Worm (Caenorhabditis elegans) whole organism, L4 larva: ENCODE measurements around the gene Y48B6A.1.

ENCODE experiments used
- F49E8.2 ChIP-seq: sonication (generic microtip); optimal IDR thresholded peaks from 2 replicates; lab custom pipeline; 2016; ENCODE audit warnings: missing compliant biosample characterization, mild to moderate bottlenecking, missing genetic modification characterization, borderline replicate concordance
- T26A8.4 ChIP-seq: fragments of 200-800 bp; sonication (Bioruptor generic); IDR thresholded peaks from 2 replicates; pipeline ENCODE4 v1.3.6; 2022; ENCODE audit warnings: missing genetic modification characterization, missing compliant biosample characterization
- ctbp-1 ChIP-seq: fragments of 200-800 bp; sonication (Bioruptor generic); IDR thresholded peaks from 2 replicates; pipeline ENCODE4 v1.3.6; 2022; ENCODE audit warnings: missing genetic modification reagents, missing genetic modification characterization, missing compliant biosample characterization
- egl-43 ChIP-seq: fragments of 200-800 bp; sonication (Bioruptor generic); IDR thresholded peaks from 2 replicates; pipeline ENCODE4 v1.3.6; 2022; ENCODE audit warnings: missing genetic modification reagents, missing genetic modification characterization, missing compliant biosample characterization
- hmg-1.1 ChIP-seq: fragments of 200-800 bp; sonication (Bioruptor generic); IDR thresholded peaks from 2 replicates; pipeline ENCODE4 v1.3.6; 2022; ENCODE audit warnings: missing genetic modification reagents, missing genetic modification characterization, missing compliant biosample characterization
- jun-1 ChIP-seq: fragments of 150-350 bp; optimal IDR thresholded peaks from 2 replicates; lab custom pipeline; 2014; ENCODE audit warnings: missing biosample characterization, missing genetic modification reagents, missing genetic modification characterization
- lin-29 ChIP-seq: fragments of 200-800 bp; sonication (Bioruptor generic); IDR thresholded peaks from 2 replicates; pipeline ENCODE4 v1.3.6; 2022; ENCODE audit warnings: missing genetic modification reagents, missing genetic modification characterization, missing compliant biosample characterization
- lin-39 ChIP-seq: fragments of 150-350 bp; optimal IDR thresholded peaks from 2 replicates; lab custom pipeline; 2014; ENCODE audit warnings: missing biosample characterization, missing genetic modification reagents, missing genetic modification characterization
- lsy-2 ChIP-seq, 2 experiments: fragments of 150-350 bp in 1 of 2; sonication (generic microtip) in 1 of 2; optimal IDR thresholded peaks; 2 replicates each; lab custom pipeline; 2014 to 2017; ENCODE audit warnings: missing biosample characterization in 2 of 2, missing genetic modification characterization in 2 of 2
- mep-1 ChIP-seq: fragments of 150-350 bp; sonication (generic microtip); optimal IDR thresholded peaks from 3 replicates; lab custom pipeline; 2014; ENCODE audit warnings: missing biosample characterization, missing genetic modification characterization
- nhr-102 ChIP-seq: sonication (generic microtip); optimal IDR thresholded peaks from 2 replicates; lab custom pipeline; 2016; ENCODE audit warnings: mild to moderate bottlenecking, missing genetic modification characterization, moderate library complexity, missing compliant biosample characterization
- pha-4 ChIP-seq, 2 experiments: fragments of 150-350 bp in 1 of 2; fragments of 200-800 bp in 1 of 2; sonication (Bioruptor generic) in 1 of 2; IDR thresholded peaks in 1 of 2; optimal IDR thresholded peaks in 1 of 2; 2 replicates each; pipeline versions ENCODE4 v1.3.6 to Lab custom; 2014 to 2022; ENCODE audit warnings: missing genetic modification characterization in 2 of 2, missing genetic modification reagents in 2 of 2, missing biosample characterization in 1 of 2, missing compliant biosample characterization in 1 of 2
- snpc-4 ChIP-seq: fragments of 150-350 bp; optimal IDR thresholded peaks from 2 replicates; lab custom pipeline; 2014; ENCODE audit warnings: missing biosample characterization, missing genetic modification characterization
- spr-1 ChIP-seq: sonication (generic microtip); optimal IDR thresholded peaks from 2 replicates; lab custom pipeline; 2016; ENCODE audit warnings: mild to moderate bottlenecking, missing genetic modification characterization, missing compliant biosample characterization
- tag-97 ChIP-seq: fragments of 200-800 bp; sonication (Bioruptor generic); IDR thresholded peaks from 2 replicates; pipeline ENCODE4 v1.3.6; 2022; ENCODE audit warnings: missing genetic modification characterization, missing compliant biosample characterization
- unc-62 ChIP-seq, 3 experiments: fragments of 150-350 bp in 1 of 3; sonication (generic microtip); optimal IDR thresholded peaks in 2 of 3; peaks in 1 of 3; 1 replicate in 1 of 3; 2 replicates in 2 of 3; lab custom pipeline; 2014 to 2017; ENCODE audit warnings: missing biosample characterization in 3 of 3, missing genetic modification characterization in 3 of 3, missing genetic modification reagents in 3 of 3, missing genotype in 1 of 3
- zfp-2 ChIP-seq: sonication (generic microtip); optimal IDR thresholded peaks from 2 replicates; lab custom pipeline; 2016; ENCODE audit warnings: mild to moderate bottlenecking, missing genetic modification characterization, missing compliant biosample characterization
- ztf-11 ChIP-seq: fragments of 150-350 bp; optimal IDR thresholded peaks from 2 replicates; lab custom pipeline; 2014; ENCODE audit warnings: missing biosample characterization, missing genetic modification characterization

Y48B6A.1 gene

DNA sequence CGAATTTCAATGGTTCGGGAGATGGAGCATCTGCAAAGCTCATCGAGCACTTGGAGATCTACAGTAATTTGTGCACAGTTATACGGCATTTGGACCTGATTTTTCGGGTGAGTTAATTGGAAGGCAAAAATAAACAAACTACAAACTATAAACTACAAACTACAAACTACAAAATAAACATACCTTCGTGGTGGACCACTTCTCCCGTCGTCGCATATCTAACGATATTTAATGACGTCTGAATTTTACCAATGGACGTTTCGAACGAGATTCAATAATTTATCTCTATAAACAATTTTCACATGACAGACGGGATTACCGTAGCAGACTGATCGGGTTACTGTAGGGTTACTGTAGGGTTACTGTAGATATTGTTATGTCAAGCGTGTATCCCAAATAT lies 48.0 kb downstream of the Y48B6A.1 start:
- TF ChIP-seq T26A8.4 (GFP tag; lab: Robert Waterston, UW) (no peak), unc-62 (GFP tag; optimal IDR thresholded peaks at IDR 0.05 in 1 of 2; lab: Kevin White, UChicago) (peak in 1 of 2 experiments; percentile 80), unc-62 (tag; optimal IDR thresholded peaks at IDR 0.05; lab: Kevin White, UChicago) (no peak)

DNA sequence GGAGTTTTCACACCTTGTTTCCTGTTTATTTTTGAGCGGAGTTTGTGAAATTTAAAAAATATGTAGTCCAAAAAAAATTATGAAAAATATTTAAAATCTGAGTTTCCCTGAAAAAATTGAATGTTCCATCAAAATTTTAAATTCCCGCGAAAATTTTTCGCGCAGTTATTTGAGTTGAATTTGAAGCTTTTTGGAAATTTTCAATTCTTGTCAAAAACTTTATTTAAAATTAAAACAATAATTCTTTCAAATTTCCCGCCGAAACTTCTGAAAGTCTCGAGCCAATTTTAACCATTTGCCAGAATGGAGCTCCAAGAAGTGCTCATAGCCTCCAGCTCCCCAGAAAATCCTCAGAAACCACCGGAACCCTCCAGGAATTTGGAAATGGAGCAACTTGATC lies 49.7 kb downstream of the Y48B6A.1 start, which contains the start of gene gur-4:
Gene gur-4, plus strand, starts transcription at position 301 of the 400 bp plus-strand sequence.
- TF ChIP-seq egl-43 (GFP tag; lab: Robert Waterston, UW), result no peak
- TF ChIP-seq tag-97 (GFP tag; lab: Robert Waterston, UW), result no peak
- no peak for TF ChIP-seq snpc-4
- TF ChIP-seq lin-39 (tag; lab: Kevin White, UChicago), result no peak
- TF ChIP-seq zfp-2, result no peak
- no peak for TF ChIP-seq hmg-1.1 (GFP tag; lab: Robert Waterston, UW)
- no peak for TF ChIP-seq T26A8.4 (GFP tag; lab: Robert Waterston, UW)
- TF ChIP-seq lsy-2 (tag; optimal IDR thresholded peaks at IDR 0.05; lab: Kevin White, UChicago), result no peak
- TF ChIP-seq ctbp-1 (GFP tag; lab: Robert Waterston, UW), result no peak
- TF ChIP-seq mep-1 (tag; lab: Kevin White, UChicago), result no peak
- no peak for TF ChIP-seq pha-4 (GFP tag; IDR thresholded peaks at IDR 0.05; lab: Robert Waterston, UW)
- no peak for TF ChIP-seq pha-4 (tag; optimal IDR thresholded peaks at IDR 0.05; lab: Kevin White, UChicago)
- no peak for TF ChIP-seq ztf-11 (tag; lab: Kevin White, UChicago)
- no peak for TF ChIP-seq jun-1 (tag; lab: Kevin White, UChicago)
- no peak for TF ChIP-seq lin-29 (GFP tag; lab: Robert Waterston, UW)
- no peak for TF ChIP-seq nhr-102 (tag; lab: Kevin White, UChicago)
- no peak for TF ChIP-seq F49E8.2 (tag; lab: Kevin White, UChicago)
- TF ChIP-seq, all 104 proteins: peak for 0

ce11 chrII:14102112-14102511 lies 52.1 kb downstream of the Y48B6A.1 start:
- TF ChIP-seq unc-62 (GFP tag; optimal IDR thresholded peaks at IDR 0.05 in 1 of 2; lab: Kevin White, UChicago), result peak in 1 of 2 experiments; percentile 29
- no peak for TF ChIP-seq unc-62 (tag; optimal IDR thresholded peaks at IDR 0.05; lab: Kevin White, UChicago)
- no peak for TF ChIP-seq spr-1 (tag; lab: Kevin White, UChicago)
- no peak for TF ChIP-seq T26A8.4 (GFP tag; lab: Robert Waterston, UW)
- no peak for TF ChIP-seq egl-43 (GFP tag; lab: Robert Waterston, UW)
